Fruit fly (Drosophila melanogaster): ENCODE data around the gene CtIP.
A peak's percentile ranks its signal among the peaks of the same experiment; 100 is the strongest.

The CtIP gene

DNA sequence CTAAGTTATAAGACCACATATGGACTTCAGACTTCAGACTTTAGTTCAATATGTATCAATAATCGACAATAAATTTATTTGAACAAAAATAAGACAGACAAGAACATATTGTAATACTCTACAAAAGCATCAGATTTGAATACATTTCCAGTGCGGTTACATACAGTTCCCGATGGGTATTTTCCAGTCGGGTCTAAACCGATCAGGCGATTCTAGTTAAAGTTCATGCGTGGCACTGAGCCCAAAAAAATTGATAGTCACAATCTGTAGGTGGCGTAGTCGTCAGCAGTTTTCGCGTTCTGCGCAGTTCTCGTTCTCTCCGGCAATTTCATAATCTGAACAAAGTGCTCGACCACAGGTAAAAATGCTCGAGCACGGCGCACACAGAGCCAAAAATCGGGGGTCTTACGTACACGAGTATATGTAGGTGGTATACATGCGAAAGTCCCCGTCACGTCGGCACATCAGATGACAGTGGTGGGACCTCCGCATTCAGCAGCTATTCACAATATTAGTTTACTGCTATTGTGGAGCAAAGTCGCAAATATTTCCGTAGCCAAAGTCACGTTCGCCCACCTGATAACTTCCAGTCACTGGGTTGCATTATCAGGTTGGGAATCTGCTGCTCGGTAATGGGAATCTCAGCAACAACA lies 40.7 kb upstream of the CtIP start (continued):
- TF ChIP-seq Stat92E (GFP tag; optimal IDR thresholded peaks at IDR 0.05) = no peak
- TF ChIP-seq pum (GFP tag; optimal IDR thresholded peaks at IDR 0.05) = no peak
- no peak for TF ChIP-seq mld (GFP tag; IDR thresholded peaks at IDR 0.05; ENCODE audit: partially characterized antibody)
- TF ChIP-seq grau (tag; optimal IDR thresholded peaks at IDR 0.05) = peak; percentile 64
- no peak for TF ChIP-seq CG4854 (GFP tag; optimal IDR thresholded peaks at IDR 0.05)
- TF ChIP-seq CG18764 (GFP tag; optimal IDR thresholded peaks at IDR 0.05) = no peak
- no peak for TF ChIP-seq cas (GFP tag; IDR thresholded peaks at IDR 0.05)
- TF ChIP-seq ttk (GFP tag; IDR thresholded peaks at IDR 0.05) = no peak
- TF ChIP-seq CG3163 (GFP tag; optimal IDR thresholded peaks at IDR 0.05) = peak; percentile 17
- no peak for TF ChIP-seq E2f2 (GFP tag; IDR thresholded peaks at IDR 0.05)
- no peak for TF ChIP-seq hth (optimal IDR thresholded peaks at IDR 0.05)
- TF ChIP-seq CG7745 (tag; optimal IDR thresholded peaks at IDR 0.05) = no peak
- no peak for TF ChIP-seq CG17829 (tag; optimal IDR thresholded peaks at IDR 0.05)
- peak; percentile 13; the same call in 1 of the 2 replicates for TF ChIP-seq al (GFP tag; IDR thresholded peaks at IDR 0.05)
- TF ChIP-seq CG1602 (GFP tag; optimal IDR thresholded peaks at IDR 0.05) = no peak
- TF ChIP-seq ap (GFP tag; IDR thresholded peaks at IDR 0.05) = no peak
- peak; percentile 53 for TF ChIP-seq CG11504 (tag; optimal IDR thresholded peaks at IDR 0.05)
- peak; percentile 39 for TF ChIP-seq ab (GFP tag; optimal IDR thresholded peaks at IDR 0.05)
- TF ChIP-seq Aef1 (GFP tag; IDR thresholded peaks at IDR 0.05) = peak; percentile 33; the same call in 1 of the 3 replicates
- peak; percentile 55 for TF ChIP-seq ftz-f1 (GFP tag; optimal IDR thresholded peaks at IDR 0.05)
- TF ChIP-seq Dll (GFP tag; IDR thresholded peaks at IDR 0.05; ENCODE audit: partially characterized antibody) = no peak
- TF ChIP-seq gem (tag; optimal IDR thresholded peaks at IDR 0.05) = peak; percentile 71
- no peak for TF ChIP-seq pan (optimal IDR thresholded peaks at IDR 0.05)
- peak in 1 of 2 experiments; percentile 31 for TF ChIP-seq pan (GFP tag; optimal IDR thresholded peaks at IDR 0.05 in 1 of 2, IDR thresholded peaks at IDR 0.05 in 1 of 2)
- no peak for TF ChIP-seq Vsx1 (GFP tag; optimal IDR thresholded peaks at IDR 0.05)
- TF ChIP-seq repo (GFP tag; optimal IDR thresholded peaks at IDR 0.05) = no peak
- TF ChIP-seq knrl (GFP tag; IDR thresholded peaks at IDR 0.05; ENCODE audit: partially characterized antibody) = no peak
- TF ChIP-seq D19B (GFP tag; optimal IDR thresholded peaks at IDR 0.05) = peak; percentile 99
- no peak for TF ChIP-seq Lpt (GFP tag; optimal IDR thresholded peaks at IDR 0.05)
- peak; percentile 37 for TF ChIP-seq Deaf1 (tag; optimal IDR thresholded peaks at IDR 0.05)
- peak; percentile 42; the same call in 1 of the 2 replicates for TF ChIP-seq MBD-R2 (GFP tag; IDR thresholded peaks at IDR 0.05)
- TF ChIP-seq Antp (GFP tag; optimal IDR thresholded peaks at IDR 0.05) = peak; percentile 13
- no peak for TF ChIP-seq Mes4 (GFP tag; optimal IDR thresholded peaks at IDR 0.05)
- no peak for TF ChIP-seq CG14014 (GFP tag; IDR thresholded peaks at IDR 0.05)
- TF ChIP-seq TFAM (GFP tag; optimal IDR thresholded peaks at IDR 0.05) = no peak
- peak; percentile 63 for TF ChIP-seq D19A (tag; optimal IDR thresholded peaks at IDR 0.05)
- no peak for TF ChIP-seq Awh (GFP tag; IDR thresholded peaks at IDR 0.05)
- no peak for TF ChIP-seq CG15479 (GFP tag; optimal IDR thresholded peaks at IDR 0.05)
- no peak for TF ChIP-seq Xrp1 (GFP tag; IDR thresholded peaks at IDR 0.05)
- TF ChIP-seq ato (GFP tag; IDR thresholded peaks at IDR 0.05; ENCODE audit: partially characterized antibody) = no peak
- TF ChIP-seq zen (tag; optimal IDR thresholded peaks at IDR 0.05) = no peak
- TF ChIP-seq salm (tag; optimal IDR thresholded peaks at IDR 0.05) = no peak
- TF ChIP-seq CG18476 (GFP tag; optimal IDR thresholded peaks at IDR 0.05) = peak; percentile 31
- TF ChIP-seq CG8478 (optimal IDR thresholded peaks at IDR 0.05) = no peak
- no peak for TF ChIP-seq Poxn (GFP tag; IDR thresholded peaks at IDR 0.05)
- TF ChIP-seq jumu (GFP tag; optimal IDR thresholded peaks at IDR 0.05) = no peak
- TF ChIP-seq CG17328 (GFP tag; IDR thresholded peaks at IDR 0.05) = no peak
- TF ChIP-seq CG32767 (GFP tag; IDR thresholded peaks at IDR 0.05) = no peak
- TF ChIP-seq bbx (GFP tag; IDR thresholded peaks at IDR 0.05; ENCODE audit: partially characterized antibody) = 0 out of 2 replicates have a peak, but pooled peaks have one; percentile 21
- peak; percentile 44; the same call in 1 of the 2 replicates for TF ChIP-seq CG8765 (GFP tag; IDR thresholded peaks at IDR 0.05)
- no peak for TF ChIP-seq CG4360 (GFP tag; IDR thresholded peaks at IDR 0.05)
